Fruit fly (Drosophila melanogaster): ENCODE results near the gene Grip91.
A peak's percentile ranks its signal among the peaks of the same experiment; 100 is the strongest.

- peak; percentile 10 for TF ChIP-seq CG6854 (GFP tag; optimal IDR thresholded peaks at IDR 0.05)
- no peak for TF ChIP-seq Gug (GFP tag; IDR thresholded peaks at IDR 0.05)
- no peak for TF ChIP-seq OdsH (GFP tag; optimal IDR thresholded peaks at IDR 0.05)
- TF ChIP-seq CG32006 (GFP tag; optimal IDR thresholded peaks at IDR 0.05) = peak; percentile 15
- TF ChIP-seq acj6 (GFP tag; optimal IDR thresholded peaks at IDR 0.05) = no peak
- TF ChIP-seq net (GFP tag; optimal IDR thresholded peaks at IDR 0.05) = peak; percentile 9
- TF ChIP-seq Met (GFP tag; optimal IDR thresholded peaks at IDR 0.05) = no peak
- TF ChIP-seq CG10669 (GFP tag; optimal IDR thresholded peaks at IDR 0.05) = no peak
- no peak for TF ChIP-seq achi (GFP tag; optimal IDR thresholded peaks at IDR 0.05)
- TF ChIP-seq eg (GFP tag; IDR thresholded peaks at IDR 0.05) = peak; percentile 47; the same call in 2 of the 3 replicates
- no peak for TF ChIP-seq topi (GFP tag; optimal IDR thresholded peaks at IDR 0.05)
- TF ChIP-seq Hr39 (GFP tag; optimal IDR thresholded peaks at IDR 0.05) = no peak
- no peak for TF ChIP-seq CG8632 (GFP tag; optimal IDR thresholded peaks at IDR 0.05)
- TF ChIP-seq CG9139 (GFP tag; optimal IDR thresholded peaks at IDR 0.05) = no peak
Observed at dm6 chrX:13783534-13783949, 39.1 kb upstream of the Grip91 start, which contains the start of gene inaE.

All from whole organism, prepupa.